Worm (Caenorhabditis elegans) whole organism, L4 larva: ENCODE results near the gene acox-1.5.

ENCODE experiments used
- F37D6.2 ChIP-seq: sonication (generic microtip); optimal IDR thresholded peaks from 2 replicates; lab custom pipeline; 2016; ENCODE audit warnings: mild to moderate bottlenecking, missing genetic modification characterization, missing compliant biosample characterization
- F44E2.7 ChIP-seq: fragments of 200-800 bp; sonication (Bioruptor generic); IDR thresholded peaks from 2 replicates; pipeline ENCODE4 v2.1.2; 2022; ENCODE audit warnings: missing genetic modification characterization, missing compliant biosample characterization
- T20F7.1 ChIP-seq: fragments of 200-800 bp; sonication (Bioruptor generic); optimal IDR thresholded peaks from 2 replicates; lab custom pipeline; 2018; ENCODE audit warnings: mild to moderate bottlenecking, missing genetic modification characterization, missing compliant biosample characterization
- Y105C5A.15 ChIP-seq: fragments of 200-800 bp; sonication (Bioruptor generic); IDR thresholded peaks from 2 replicates; pipeline ENCODE4 v1.3.6; 2022; ENCODE audit warnings: missing genetic modification characterization, missing compliant biosample characterization
- Y48G9A.11 ChIP-seq: fragments of 200-800 bp; sonication (Bioruptor generic); IDR thresholded peaks from 2 replicates; pipeline ENCODE4 v1.3.6; 2022; ENCODE audit warnings: missing genetic modification reagents, missing genetic modification characterization, missing compliant biosample characterization
- Y75B8A.6 ChIP-seq: fragments of 200-800 bp; sonication (Bioruptor generic); IDR thresholded peaks from 2 replicates; pipeline ENCODE4 v1.3.6; 2022; ENCODE audit warnings: missing genetic modification reagents, missing genetic modification characterization, missing compliant biosample characterization
- ZK337.2 ChIP-seq: fragments of 200-800 bp; sonication (Bioruptor generic); IDR thresholded peaks from 2 replicates; pipeline ENCODE4 v1.3.6; 2022; ENCODE audit warnings: missing genetic modification reagents, missing genetic modification characterization, missing compliant biosample characterization
- ZK546.5 ChIP-seq, 2 experiments: sonication (generic microtip); optimal IDR thresholded peaks; 2 replicates each; lab custom pipeline; 2017; ENCODE audit warnings: missing biosample characterization in 2 of 2, missing genetic modification characterization in 2 of 2
- aly-2 ChIP-seq: sonication (generic microtip); optimal IDR thresholded peaks from 2 replicates; lab custom pipeline; 2018; ENCODE audit warnings: missing biosample characterization, missing genetic modification characterization
- ama-1 ChIP-seq: fragments of 150-350 bp; optimal IDR thresholded peaks from 2 replicates; lab custom pipeline; 2014; ENCODE audit warnings: inconsistent platforms, mixed read lengths
- arid-1 ChIP-seq: fragments of 200-800 bp; sonication (Bioruptor generic); conservative IDR thresholded peaks from 2 replicates; pipeline ENCODE4 v1.3.6; 2022; ENCODE audit warnings: missing genetic modification reagents, missing genetic modification characterization, missing compliant biosample characterization
- ceh-28 ChIP-seq: fragments of 150-350 bp; optimal IDR thresholded peaks from 2 replicates; lab custom pipeline; 2014; ENCODE audit warnings: missing biosample characterization, missing genetic modification reagents, missing genetic modification characterization
- ceh-32 ChIP-seq: sonication (generic microtip); optimal IDR thresholded peaks from 2 replicates; lab custom pipeline; 2016; ENCODE audit warnings: mild to moderate bottlenecking, missing genetic modification characterization, missing compliant biosample characterization; ENCODE audit not compliant: poor library complexity
- ceh-44 ChIP-seq: fragments of 200-800 bp; sonication (Bioruptor generic); IDR thresholded peaks from 2 replicates; pipeline ENCODE4 v1.3.6; 2022; ENCODE audit warnings: missing genetic modification reagents, missing genetic modification characterization, missing compliant biosample characterization
- ces-1 ChIP-seq: fragments of 150-350 bp; sonication (generic microtip); optimal IDR thresholded peaks from 4 replicates; lab custom pipeline; 2014; ENCODE audit warnings: missing biosample characterization, missing genetic modification reagents, missing genetic modification characterization
- ctbp-1 ChIP-seq: fragments of 200-800 bp; sonication (Bioruptor generic); IDR thresholded peaks from 2 replicates; pipeline ENCODE4 v1.3.6; 2022; ENCODE audit warnings: missing genetic modification reagents, missing genetic modification characterization, missing compliant biosample characterization
- daf-19 ChIP-seq: fragments of 200-800 bp; sonication (Bioruptor generic); conservative IDR thresholded peaks from 2 replicates; pipeline ENCODE4 v1.3.6; 2022; ENCODE audit warnings: missing genetic modification characterization, missing compliant biosample characterization
- daf-8 ChIP-seq: fragments of 200-800 bp; sonication (Bioruptor generic); IDR thresholded peaks from 2 replicates; pipeline ENCODE4 v1.3.6; 2022; ENCODE audit warnings: missing genetic modification characterization, missing compliant biosample characterization
- dmd-6 ChIP-seq: fragments of 200-800 bp; sonication (Bioruptor generic); IDR thresholded peaks from 2 replicates; pipeline ENCODE4 v1.3.6; 2022; ENCODE audit warnings: missing genetic modification reagents, missing genetic modification characterization, missing compliant biosample characterization
- dmd-9 ChIP-seq: fragments of 200-800 bp; sonication (Bioruptor generic); IDR thresholded peaks from 2 replicates; pipeline ENCODE4 v1.3.6; 2022; ENCODE audit warnings: missing genetic modification reagents, missing genetic modification characterization, missing compliant biosample characterization
- duxl-1 ChIP-seq: sonication (generic microtip); optimal IDR thresholded peaks from 2 replicates; lab custom pipeline; 2016; ENCODE audit warnings: mild to moderate bottlenecking, missing genetic modification characterization, moderate library complexity, missing compliant biosample characterization; ENCODE audit not compliant: poor library complexity
- dve-1 ChIP-seq: sonication (generic microtip); optimal IDR thresholded peaks from 2 replicates; lab custom pipeline; 2017; ENCODE audit warnings: antibody characterized with exemption, mild to moderate bottlenecking, missing genetic modification characterization, missing compliant biosample characterization; ENCODE audit not compliant: insufficient read depth
- fkh-10 ChIP-seq: fragments of 150-350 bp; optimal IDR thresholded peaks from 2 replicates; lab custom pipeline; 2014; ENCODE audit warnings: missing biosample characterization, missing genetic modification reagents, missing genetic modification characterization
- hlh-30 ChIP-seq: sonication (generic microtip); optimal IDR thresholded peaks from 2 replicates; lab custom pipeline; 2017; ENCODE audit warnings: antibody characterized with exemption, mild to moderate bottlenecking, missing genetic modification characterization, missing compliant biosample characterization; ENCODE audit not compliant: insufficient read depth
- hmg-1.1 ChIP-seq: fragments of 200-800 bp; sonication (Bioruptor generic); IDR thresholded peaks from 2 replicates; pipeline ENCODE4 v1.3.6; 2022; ENCODE audit warnings: missing genetic modification reagents, missing genetic modification characterization, missing compliant biosample characterization
- lin-13 ChIP-seq: fragments of 150-350 bp; optimal IDR thresholded peaks from 2 replicates; lab custom pipeline; 2014; ENCODE audit warnings: missing biosample characterization, missing genetic modification reagents, missing genetic modification characterization
- lin-29 ChIP-seq: fragments of 200-800 bp; sonication (Bioruptor generic); IDR thresholded peaks from 2 replicates; pipeline ENCODE4 v1.3.6; 2022; ENCODE audit warnings: missing genetic modification reagents, missing genetic modification characterization, missing compliant biosample characterization
- lin-38 ChIP-seq: fragments of 200-800 bp; sonication (Bioruptor generic); IDR thresholded peaks from 2 replicates; pipeline ENCODE4 v1.3.6; 2022; ENCODE audit warnings: missing genetic modification reagents, missing genetic modification characterization, missing compliant biosample characterization
- lir-3 ChIP-seq: sonication (generic microtip); optimal IDR thresholded peaks from 2 replicates; lab custom pipeline; 2016; ENCODE audit warnings: mild to moderate bottlenecking, missing genetic modification characterization, missing compliant biosample characterization
- madf-5 ChIP-seq, 2 experiments: fragments of 200-800 bp; sonication (Bioruptor generic); IDR thresholded peaks; 2 replicates each; pipeline ENCODE4 v1.3.6; 2022; ENCODE audit warnings: missing compliant biosample characterization in 2 of 2, missing genetic modification characterization in 2 of 2
- mdt-29 ChIP-seq: fragments of 200-800 bp; sonication (Bioruptor generic); IDR thresholded peaks from 2 replicates; pipeline ENCODE4 v1.3.6; 2022; ENCODE audit warnings: missing genetic modification reagents, missing genetic modification characterization, missing compliant biosample characterization
- nhr-11 ChIP-seq: fragments of 150-350 bp; optimal IDR thresholded peaks from 2 replicates; lab custom pipeline; 2014; ENCODE audit warnings: missing biosample characterization, missing genetic modification characterization
- nhr-111 ChIP-seq: fragments of 200-800 bp; sonication (Bioruptor generic); optimal IDR thresholded peaks from 2 replicates; lab custom pipeline; 2018; ENCODE audit warnings: mild to moderate bottlenecking, missing genetic modification characterization, missing compliant biosample characterization
- nhr-28 ChIP-seq: fragments of 150-350 bp; optimal IDR thresholded peaks from 2 replicates; lab custom pipeline; 2014; ENCODE audit warnings: missing biosample characterization, missing genetic modification characterization
- nhr-41 ChIP-seq: fragments of 200-800 bp; sonication (Bioruptor generic); IDR thresholded peaks from 2 replicates; pipeline ENCODE4 v1.3.6; 2022; ENCODE audit warnings: missing genetic modification reagents, missing genetic modification characterization, missing compliant biosample characterization
- nhr-6 ChIP-seq: fragments of 150-350 bp; optimal IDR thresholded peaks from 2 replicates; lab custom pipeline; 2014; ENCODE audit warnings: missing biosample characterization, missing genetic modification characterization
- nhr-77 ChIP-seq: fragments of 150-350 bp; optimal IDR thresholded peaks from 2 replicates; lab custom pipeline; 2014; ENCODE audit warnings: missing biosample characterization, missing genetic modification characterization
- pha-4 ChIP-seq, 2 experiments: fragments of 150-350 bp in 1 of 2; fragments of 200-800 bp in 1 of 2; sonication (Bioruptor generic) in 1 of 2; IDR thresholded peaks in 1 of 2; optimal IDR thresholded peaks in 1 of 2; 2 replicates each; pipeline versions ENCODE4 v1.3.6 to Lab custom; 2014 to 2022; ENCODE audit warnings: missing genetic modification characterization in 2 of 2, missing genetic modification reagents in 2 of 2, missing biosample characterization in 1 of 2, missing compliant biosample characterization in 1 of 2
- sdz-12 ChIP-seq: fragments of 200-800 bp; sonication (Bioruptor generic); optimal IDR thresholded peaks from 2 replicates; lab custom pipeline; 2018; ENCODE audit warnings: mild to moderate bottlenecking, missing genetic modification characterization, missing compliant biosample characterization
- snpc-1.2 ChIP-seq: fragments of 200-800 bp; sonication (Bioruptor generic); IDR thresholded peaks from 2 replicates; pipeline ENCODE4 v1.3.6; 2022; ENCODE audit warnings: missing genetic modification reagents, missing genetic modification characterization, missing compliant biosample characterization
- spr-1 ChIP-seq: sonication (generic microtip); optimal IDR thresholded peaks from 2 replicates; lab custom pipeline; 2016; ENCODE audit warnings: mild to moderate bottlenecking, missing genetic modification characterization, missing compliant biosample characterization
- tag-97 ChIP-seq: fragments of 200-800 bp; sonication (Bioruptor generic); IDR thresholded peaks from 2 replicates; pipeline ENCODE4 v1.3.6; 2022; ENCODE audit warnings: missing genetic modification characterization, missing compliant biosample characterization
- tra-1 ChIP-seq: fragments of 200-800 bp; sonication (Bioruptor generic); IDR thresholded peaks from 2 replicates; pipeline ENCODE4 v1.3.6; 2022; ENCODE audit warnings: missing genetic modification reagents, missing genetic modification characterization, missing compliant biosample characterization
- unc-130 ChIP-seq: sonication (generic microtip); optimal IDR thresholded peaks from 2 replicates; lab custom pipeline; 2016; ENCODE audit warnings: missing genetic modification reagents, missing genetic modification characterization, missing compliant biosample characterization
- unc-62 ChIP-seq, 3 experiments: fragments of 150-350 bp in 1 of 3; sonication (generic microtip); optimal IDR thresholded peaks in 2 of 3; peaks in 1 of 3; 1 replicate in 1 of 3; 2 replicates in 2 of 3; lab custom pipeline; 2014 to 2017; ENCODE audit warnings: missing biosample characterization in 3 of 3, missing genetic modification characterization in 3 of 3, missing genetic modification reagents in 3 of 3, missing genotype in 1 of 3
- zag-1 ChIP-seq: fragments of 150-350 bp; optimal IDR thresholded peaks from 2 replicates; lab custom pipeline; 2014; ENCODE audit warnings: missing biosample characterization, missing genetic modification characterization
- zip-11 ChIP-seq: fragments of 200-800 bp; sonication (Bioruptor generic); IDR thresholded peaks from 2 replicates; pipeline ENCODE4 v1.3.6; 2022; ENCODE audit warnings: missing genetic modification characterization, missing compliant biosample characterization
- zip-2 ChIP-seq: fragments of 150-350 bp; optimal IDR thresholded peaks from 2 replicates; lab custom pipeline; 2014; ENCODE audit warnings: missing biosample characterization, missing genetic modification characterization

acox-1.5 gene

ce11 chrIII:9546016-9546659, 45.9 kb downstream of the acox-1.5 start, which contains the start of gene unc-16 (continued):
- TF ChIP-seq ama-1 (lab: Kevin White, UChicago), result peak; percentile 86
- TF ChIP-seq lir-3 (tag; lab: Kevin White, UChicago), result no peak
- no peak for TF ChIP-seq aly-2 (tag; lab: Kevin White, UChicago)
- peak; percentile 87 for TF ChIP-seq spr-1 (tag; lab: Kevin White, UChicago)
- TF ChIP-seq nhr-6 (tag; lab: Kevin White, UChicago), result peak; percentile 70
- no peak for TF ChIP-seq daf-19
- peak; percentile 67 for TF ChIP-seq duxl-1 (tag; lab: Kevin White, UChicago)
- no peak for TF ChIP-seq snpc-1.2 (GFP tag; lab: Robert Waterston, UW)
- TF ChIP-seq nhr-77 (tag; lab: Kevin White, UChicago), result peak; percentile 50
- no peak for TF ChIP-seq sdz-12 (GFP tag; lab: Kevin White, UChicago)
- peak; percentile 71 for TF ChIP-seq nhr-11 (tag; lab: Kevin White, UChicago)
- TF ChIP-seq nhr-111 (GFP tag; lab: Kevin White, UChicago), result no peak
- peak; percentile 68; the same call in 1 of the 2 replicates for TF ChIP-seq ctbp-1 (GFP tag; lab: Robert Waterston, UW)
- TF ChIP-seq pha-4 (GFP tag; IDR thresholded peaks at IDR 0.05; lab: Robert Waterston, UW), result peak; percentile 59; the same call in 1 of the 2 replicates
- peak; percentile 82 for TF ChIP-seq pha-4 (tag; optimal IDR thresholded peaks at IDR 0.05; lab: Kevin White, UChicago)
- 0 out of 2 replicates have a peak, but pooled peaks have one; percentile 54 for TF ChIP-seq mdt-29
- peak; percentile 91 for TF ChIP-seq fkh-10 (GFP tag; lab: Kevin White, UChicago)
- peak; percentile 71 for TF ChIP-seq dmd-6 (GFP tag; lab: Robert Waterston, UW)
- TF ChIP-seq dve-1 (tag; lab: Kevin White, UChicago), result peak; percentile 80
- TF ChIP-seq ZK546.5 (tag; optimal IDR thresholded peaks at IDR 0.05; lab: Kevin White, UChicago), result peak in 1 of 2 experiments; percentile 9
- no peak for TF ChIP-seq Y48G9A.11 (GFP tag; lab: Robert Waterston, UW)
- 0 out of 2 replicates have a peak, but pooled peaks have one; percentile 8 for TF ChIP-seq ZK337.2 (GFP tag; lab: Robert Waterston, UW)
- 0 out of 2 replicates have a peak, but pooled peaks have one; percentile 52 for TF ChIP-seq dmd-9 (GFP tag; lab: Robert Waterston, UW)
- TF ChIP-seq zip-2 (tag; lab: Kevin White, UChicago), result no peak
- peak; percentile 26 for TF ChIP-seq nhr-28 (tag; lab: Kevin White, UChicago)
- no peak for TF ChIP-seq zip-11 (GFP tag; lab: Robert Waterston, UW)
- peak; percentile 93 for TF ChIP-seq hmg-1.1 (GFP tag; lab: Robert Waterston, UW)
- peak; percentile 61 for TF ChIP-seq ceh-28 (tag; lab: Kevin White, UChicago)
- 0 out of 2 replicates have a peak, but pooled peaks have one; percentile 19 for TF ChIP-seq lin-29 (GFP tag; lab: Robert Waterston, UW)
- no peak for TF ChIP-seq F44E2.7 (GFP tag; lab: Robert Waterston, UW)
- peak; percentile 36; the same call in 1 of the 2 replicates for TF ChIP-seq ceh-44
- no peak for TF ChIP-seq ceh-32 (tag; lab: Kevin White, UChicago)
- no peak for TF ChIP-seq madf-5 (GFP tag; IDR thresholded peaks at IDR 0.05; lab: Robert Waterston, UW)
- TF ChIP-seq Y105C5A.15, result no peak
- no peak for TF ChIP-seq daf-8 (GFP tag; lab: Robert Waterston, UW)
- no peak for TF ChIP-seq tag-97 (GFP tag; lab: Robert Waterston, UW)
- peak; percentile 50; the same call in 1 of the 2 replicates for TF ChIP-seq arid-1
- no peak for TF ChIP-seq nhr-41 (GFP tag; lab: Robert Waterston, UW)
- TF ChIP-seq unc-62 (GFP tag; optimal IDR thresholded peaks at IDR 0.05 in 1 of 2; lab: Kevin White, UChicago), result peak in 1 of 2 experiments; percentile 64
- TF ChIP-seq unc-62 (tag; optimal IDR thresholded peaks at IDR 0.05; lab: Kevin White, UChicago), result no peak
- TF ChIP-seq tra-1 (GFP tag; lab: Robert Waterston, UW), result no peak
- peak; percentile 59 for TF ChIP-seq lin-13
- TF ChIP-seq zag-1 (tag; lab: Kevin White, UChicago), result no peak
- TF ChIP-seq lin-38 (GFP tag; lab: Robert Waterston, UW), result peak; percentile 90
- no peak for TF ChIP-seq Y75B8A.6 (GFP tag; lab: Robert Waterston, UW)
- TF ChIP-seq ces-1 (GFP tag; lab: Kevin White, UChicago), result no peak
- TF ChIP-seq T20F7.1 (GFP tag; lab: Kevin White, UChicago), result peak; percentile 82
- TF ChIP-seq hlh-30 (tag; lab: Kevin White, UChicago), result peak; percentile 98
- TF ChIP-seq F37D6.2 (tag; lab: Kevin White, UChicago), result peak; percentile 77
- no peak for TF ChIP-seq unc-130 (GFP tag; lab: Kevin White, UChicago)
